Fruit fly (Drosophila melanogaster) whole organism, wandering third instar larva: Measurements from ENCODE around the gene Arp8.
"Not testable (repeated sequence)": the region's sequence is repeated elsewhere in the genome, so short reads cannot be mapped to it uniquely, and the experiment has no call there.

Source experiments
- Hr83 ChIP-seq: fragments of 200-300 bp; sonication (Bioruptor generic); optimal IDR thresholded peaks from 2 replicates; lab custom pipeline; 2016; ENCODE audit warnings: missing biosample characterization, mild to moderate bottlenecking, missing genetic modification characterization, moderate library complexity; ENCODE audit not compliant: poor library complexity, severe bottlenecking
- Jra ChIP-seq: sonication (Bioruptor generic); optimal IDR thresholded peaks from 2 replicates; lab custom pipeline; 2016; ENCODE audit warnings: missing biosample characterization, missing genetic modification characterization
- Rel ChIP-seq, 2 experiments: fragments of 200-800 bp; sonication (Bioruptor generic) in 1 of 2; optimal IDR thresholded peaks; 2 replicates in 1 of 2; 3 replicates in 1 of 2; lab custom pipeline; 2016 to 2019; ENCODE audit warnings: mild to moderate bottlenecking in 2 of 2, missing biosample characterization in 2 of 2, missing genetic modification characterization in 2 of 2, moderate library complexity in 1 of 2

DNA sequence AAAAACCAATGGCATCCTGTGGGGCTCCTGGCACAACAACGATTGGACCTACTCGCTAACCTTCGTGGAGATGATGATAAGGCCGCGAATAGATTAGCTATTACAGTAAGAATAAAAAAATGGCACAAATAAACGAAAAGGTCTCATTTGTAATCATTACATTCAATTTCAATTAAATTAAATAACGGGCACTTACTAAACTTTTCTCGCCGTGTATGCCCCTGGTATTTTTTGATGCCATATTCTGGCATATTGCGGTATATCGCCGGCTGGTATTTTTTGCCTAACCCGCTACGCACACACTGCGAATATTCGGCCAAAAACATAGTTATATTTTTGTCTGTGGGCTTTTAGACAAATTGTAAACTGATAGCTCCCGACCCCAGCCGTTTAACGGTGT is 28.6 kb upstream of the Arp8 start, which contains the start of gene Gss1:
- not testable (repeated sequence) for TF ChIP-seq Hr83 (GFP tag; lab: Kevin White, UChicago); Jra (GFP tag; lab: Kevin White, UChicago); Rel (GFP tag; optimal IDR thresholded peaks at IDR 0.05; lab: Kevin White, UChicago); Rel (tag; optimal IDR thresholded peaks at IDR 0.05; lab: Kevin White, UChicago)
